Worm (Caenorhabditis elegans): ENCODE data around the gene W07A12.8.

Gene W07A12.8

ce11 chrII:9165762-9166460 is at the start of gene W07A12.8:
Gene W07A12.8 (minus strand): TSS chrII:9165812.
- TF ChIP-seq fos-1 (tag; optimal IDR thresholded peaks at IDR 0.05) = peak; percentile 57
- TF ChIP-seq crh-2 (tag; optimal IDR thresholded peaks at IDR 0.05) = no peak

- TF ChIP-seq nhr-77 (tag; optimal IDR thresholded peaks at IDR 0.05) (no peak), F13H6.1 (tag; optimal IDR thresholded peaks at IDR 0.05) (no peak), nhr-12 (tag; optimal IDR thresholded peaks at IDR 0.05) (no peak), unc-55 (GFP tag; optimal IDR thresholded peaks at IDR 0.05) (peak; percentile 17), nhr-237 (tag; optimal IDR thresholded peaks at IDR 0.05) (no peak), nhr-23 (tag; optimal IDR thresholded peaks at IDR 0.05) (no peak)
Measured at ce11 chrII:9213055-9213708, 47.6 kb upstream of the W07A12.8 start, which contains the start of gene znfx-1. Gene znfx-1 (plus strand): TSS chrII:9213658.

ce11 chrII:9211684-9212083 is 46.1 kb upstream of the W07A12.8 start:
- peak; percentile 41 for TF ChIP-seq crh-2 (tag; optimal IDR thresholded peaks at IDR 0.05)
- TF ChIP-seq ZK546.5 (tag; optimal IDR thresholded peaks at IDR 0.05) = no peak
- peak; percentile 48 for TF ChIP-seq sma-9 (GFP tag; optimal IDR thresholded peaks at IDR 0.05)
- TF ChIP-seq sma-9 (tag; optimal IDR thresholded peaks at IDR 0.05) = no peak
- TF ChIP-seq sma-3 (GFP tag; optimal IDR thresholded peaks at IDR 0.05) = peak; percentile 38
- TF ChIP-seq F13H6.1 (tag; optimal IDR thresholded peaks at IDR 0.05) = peak; percentile 28
- no peak for TF ChIP-seq Y55F3AM.14 (GFP tag; optimal IDR thresholded peaks at IDR 0.05)
- TF ChIP-seq snpc-4 (tag; optimal IDR thresholded peaks at IDR 0.05) = peak; percentile 94
- TF ChIP-seq lsy-2 (tag; optimal IDR thresholded peaks at IDR 0.05) = peak in 1 of 2 experiments; percentile 62
- peak; percentile 22 for TF ChIP-seq mab-5 (tag; optimal IDR thresholded peaks at IDR 0.05)
- TF ChIP-seq fos-1 (tag; optimal IDR thresholded peaks at IDR 0.05) = peak; percentile 11

- TF ChIP-seq lin-11 (tag; optimal IDR thresholded peaks at IDR 0.05) (no peak), mdl-1 (tag; optimal IDR thresholded peaks at IDR 0.05) (no peak), peb-1 (tag; optimal IDR thresholded peaks at IDR 0.05) (no peak), nhr-25 (tag; optimal IDR thresholded peaks at IDR 0.05) (no peak), fos-1 (tag; optimal IDR thresholded peaks at IDR 0.05) (no peak), nhr-237 (tag; optimal IDR thresholded peaks at IDR 0.05) (no peak), nhr-77 (tag; optimal IDR thresholded peaks at IDR 0.05) (no peak), aly-2 (tag; optimal IDR thresholded peaks at IDR 0.05) (no peak), nhr-23 (tag; optimal IDR thresholded peaks at IDR 0.05) (no peak), ztf-1 (GFP tag; conservative IDR thresholded peaks at IDR 0.05) (no peak), mab-5 (tag; optimal IDR thresholded peaks at IDR 0.05) (no peak), lin-13 (GFP tag; optimal IDR thresholded peaks at IDR 0.05) (no peak)
Measured at ce11 chrII:9210076-9210475, 44.5 kb upstream of the W07A12.8 start, which contains the start of gene ZK1067.4. Gene ZK1067.4 (plus strand): TSS chrII:9210376.

ce11 chrII:9197212-9197611 is 31.6 kb upstream of the W07A12.8 start, which contains the start of gene let-23:
Gene let-23 (plus strand): TSS chrII:9197512.
- TF ChIP-seq nhr-12 (tag; optimal IDR thresholded peaks at IDR 0.05) = no peak
- no peak for TF ChIP-seq gmeb-1 (tag; optimal IDR thresholded peaks at IDR 0.05)
- no peak for TF ChIP-seq ZK546.5 (tag; optimal IDR thresholded peaks at IDR 0.05)
- no peak for TF ChIP-seq Y55F3AM.14 (GFP tag; optimal IDR thresholded peaks at IDR 0.05)
- no peak for TF ChIP-seq mab-5 (tag; optimal IDR thresholded peaks at IDR 0.05)

- peak; percentile 8 for TF ChIP-seq skn-1 (tag; optimal IDR thresholded peaks at IDR 0.05)
- no peak for TF ChIP-seq nhr-10 (tag; optimal IDR thresholded peaks at IDR 0.05)
- TF ChIP-seq sma-9 (GFP tag; optimal IDR thresholded peaks at IDR 0.05) = peak; percentile 27
- TF ChIP-seq sma-9 (tag; optimal IDR thresholded peaks at IDR 0.05) = no peak
- no peak for TF ChIP-seq snpc-4 (tag; optimal IDR thresholded peaks at IDR 0.05)
- no peak for TF ChIP-seq aly-2 (tag; optimal IDR thresholded peaks at IDR 0.05)
- TF ChIP-seq fos-1 (tag; optimal IDR thresholded peaks at IDR 0.05) = peak; percentile 79
Measured at ce11 chrII:9196325-9196724, 30.7 kb upstream of the W07A12.8 start.

- TF ChIP-seq ceh-82 (tag; optimal IDR thresholded peaks at IDR 0.05) = no peak
- no peak for TF ChIP-seq ZK546.5 (tag; optimal IDR thresholded peaks at IDR 0.05)
- no peak for TF ChIP-seq nhr-25 (tag; optimal IDR thresholded peaks at IDR 0.05)
- no peak for TF ChIP-seq aly-2 (tag; optimal IDR thresholded peaks at IDR 0.05)
- no peak for TF ChIP-seq lin-39 (tag; optimal IDR thresholded peaks at IDR 0.05)
- TF ChIP-seq sem-4 (tag; optimal IDR thresholded peaks at IDR 0.05) = no peak
- TF ChIP-seq nhr-77 (tag; optimal IDR thresholded peaks at IDR 0.05) = no peak
- no peak for TF ChIP-seq C34F6.9 (tag; optimal IDR thresholded peaks at IDR 0.05)
Measured at ce11 chrII:9194195-9194594, 28.6 kb upstream of the W07A12.8 start, which contains the start of gene twk-4. Gene twk-4 (minus strand): TSS chrII:9194295.
